Worm (Caenorhabditis elegans): ENCODE results near the gene aos-1.

ce11 chrV:10114329-10114728 is 15.8 kb downstream of the aos-1 start, which contains the start of gene cht-5:
- TF ChIP-seq D1046.2 (GFP tag; IDR thresholded peaks at IDR 0.05) (no peak), snpc-4 (tag; optimal IDR thresholded peaks at IDR 0.05) (no peak), ceh-44 (GFP tag; IDR thresholded peaks at IDR 0.05) (no peak), hlh-11 (tag; optimal IDR thresholded peaks at IDR 0.05) (no peak)

Data from whole organism, L4 larva.